Fruit fly (Drosophila melanogaster) whole organism, embryonic: ENCODE results near the gene Ts.

Source experiments
- Atf3 ChIP-seq: fragments of 200-800 bp; sonication (Bioruptor generic); optimal IDR thresholded peaks from 3 replicates; lab custom pipeline; 2016; ENCODE audit warnings: missing biosample characterization, missing genetic modification characterization
- Bgb ChIP-seq: fragments of 200-800 bp; sonication (Bioruptor generic); IDR thresholded peaks from 2 replicates; pipeline ENCODE4 v1.3.6; 2022; ENCODE audit warnings: missing biosample characterization, missing genetic modification characterization; ENCODE audit not compliant: partially characterized antibody
- Blimp-1 ChIP-seq: fragments of 200-800 bp; sonication (Bioruptor generic); optimal IDR thresholded peaks from 3 replicates; lab custom pipeline; 2018; ENCODE audit warnings: missing biosample characterization, missing genetic modification characterization, mild to moderate bottlenecking, moderate library complexity, missing genetic modification reagents
- Bteb2 ChIP-seq: fragments of 200-800 bp; sonication (Bioruptor generic); optimal IDR thresholded peaks from 2 replicates; lab custom pipeline; 2016; ENCODE audit warnings: missing biosample characterization, missing genetic modification characterization
- CG11696 ChIP-seq: fragments of 200-800 bp; sonication (Bioruptor generic); IDR thresholded peaks from 2 replicates; pipeline ENCODE4 v1.3.6; 2022; ENCODE audit warnings: missing biosample characterization, missing genetic modification characterization
- CG14710 ChIP-seq: fragments of 200-800 bp; sonication (Bioruptor generic); optimal IDR thresholded peaks from 3 replicates; lab custom pipeline; 2019; ENCODE audit warnings: missing biosample characterization, mild to moderate bottlenecking, missing genetic modification characterization, moderate library complexity
- CG1529 ChIP-seq: fragments of 200-800 bp; sonication (Bioruptor generic); optimal IDR thresholded peaks from 3 replicates; lab custom pipeline; 2018; ENCODE audit warnings: missing biosample characterization, missing genetic modification characterization
- CG15479 ChIP-seq: fragments of 200-800 bp; sonication (Bioruptor generic); optimal IDR thresholded peaks from 3 replicates; lab custom pipeline; 2019; ENCODE audit warnings: missing biosample characterization, mild to moderate bottlenecking, missing genetic modification characterization, moderate library complexity
- CG1647 ChIP-seq: fragments of 200-800 bp; sonication (Bioruptor generic); optimal IDR thresholded peaks from 3 replicates; lab custom pipeline; 2016; ENCODE audit warnings: missing biosample characterization, missing genetic modification characterization
- CG16815 ChIP-seq: fragments of 200-800 bp; sonication (Bioruptor generic); optimal IDR thresholded peaks from 3 replicates; lab custom pipeline; 2017; ENCODE audit warnings: missing biosample characterization, mild to moderate bottlenecking, missing genetic modification characterization
- CG1832 ChIP-seq: fragments of 200-800 bp; sonication (Bioruptor generic); optimal IDR thresholded peaks from 2 replicates; lab custom pipeline; 2017; ENCODE audit warnings: missing biosample characterization, mild to moderate bottlenecking, missing genetic modification characterization, inconsistent platforms
- CG30403 ChIP-seq: fragments of 200-800 bp; sonication (Bioruptor generic); optimal IDR thresholded peaks from 3 replicates; lab custom pipeline; 2016; ENCODE audit warnings: missing biosample characterization, missing genetic modification characterization
- CG31224 ChIP-seq: fragments of 200-800 bp; sonication (Bioruptor generic); IDR thresholded peaks from 2 replicates; pipeline ENCODE4 v1.3.6; 2022; ENCODE audit warnings: missing biosample characterization, missing genetic modification characterization
- CG34224 ChIP-seq: fragments of 200-800 bp; sonication (Bioruptor generic); IDR thresholded peaks from 3 replicates; pipeline ENCODE4 v1.3.6; 2022; ENCODE audit warnings: missing biosample characterization, missing genetic modification characterization; ENCODE audit not compliant: partially characterized antibody
- CG4424 ChIP-seq: fragments of 200-800 bp; sonication (Bioruptor generic); optimal IDR thresholded peaks from 3 replicates; lab custom pipeline; 2016; ENCODE audit warnings: missing biosample characterization, missing genetic modification characterization
- CG9215 ChIP-seq: fragments of 200-800 bp; sonication (Bioruptor generic); IDR thresholded peaks from 2 replicates; pipeline ENCODE4 v1.3.6; 2022; ENCODE audit warnings: missing biosample characterization, missing genetic modification characterization
- CG9797 ChIP-seq: fragments of 200-800 bp; sonication (Bioruptor generic); optimal IDR thresholded peaks from 3 replicates; lab custom pipeline; 2018; ENCODE audit warnings: missing biosample characterization, mild to moderate bottlenecking, missing genetic modification characterization
- Dll ChIP-seq: fragments of 200-800 bp; sonication (Bioruptor generic); IDR thresholded peaks from 4 replicates; pipeline ENCODE4 v1.3.6; 2022; ENCODE audit warnings: missing biosample characterization, missing genetic modification characterization; ENCODE audit not compliant: partially characterized antibody
- E2f2 ChIP-seq: fragments of 200-800 bp; sonication (Bioruptor generic); IDR thresholded peaks from 2 replicates; pipeline ENCODE4 v1.3.6; 2022; ENCODE audit warnings: missing biosample characterization, missing genetic modification characterization
- Eip74EF ChIP-seq, 2 experiments: fragments of 200-800 bp in 1 of 2; fragments of >200 bp in 1 of 2; sonication (Bioruptor generic) in 1 of 2; optimal IDR thresholded peaks; 2 replicates each; lab custom pipeline; 2017 to 2019; ENCODE audit warnings: missing biosample characterization in 2 of 2, missing genetic modification characterization in 2 of 2, mild to moderate bottlenecking in 1 of 2, moderate library complexity in 1 of 2
- Gug ChIP-seq: fragments of 200-800 bp; sonication (Bioruptor generic); IDR thresholded peaks from 4 replicates; pipeline ENCODE4 v1.3.6; 2022; ENCODE audit warnings: missing biosample characterization, missing genetic modification characterization
- HLHmδ ChIP-seq: fragments of 200-800 bp; sonication (Bioruptor generic); optimal IDR thresholded peaks from 2 replicates; lab custom pipeline; 2018; ENCODE audit warnings: missing biosample characterization, mild to moderate bottlenecking, missing genetic modification characterization, moderate library complexity
- Hand ChIP-seq: fragments of 200-800 bp; sonication (Bioruptor generic); optimal IDR thresholded peaks from 2 replicates; lab custom pipeline; 2017; ENCODE audit warnings: mild to moderate bottlenecking, missing biosample characterization, missing genetic modification reagents, missing genetic modification characterization
- Hmx ChIP-seq: fragments of 200-800 bp; sonication (Bioruptor generic); optimal IDR thresholded peaks from 2 replicates; lab custom pipeline; 2016; ENCODE audit warnings: missing biosample characterization, missing genetic modification characterization
- MBD-R2 ChIP-seq: fragments of 200-800 bp; sonication (Bioruptor generic); IDR thresholded peaks from 2 replicates; pipeline ENCODE4 v1.3.6; 2022; ENCODE audit warnings: missing biosample characterization, missing genetic modification characterization
- Mrtf ChIP-seq: fragments of 200-800 bp; sonication (Bioruptor generic); IDR thresholded peaks from 3 replicates; pipeline ENCODE4 v1.3.6; 2022; ENCODE audit warnings: missing biosample characterization, missing genetic modification characterization
- Nf-YA ChIP-seq: fragments of 200-800 bp; sonication (Bioruptor generic); IDR thresholded peaks from 2 replicates; pipeline ENCODE4 v1.3.6; 2022; ENCODE audit warnings: missing biosample characterization, missing genetic modification characterization
- Oli ChIP-seq: fragments of 200-800 bp; sonication (Bioruptor generic); optimal IDR thresholded peaks from 2 replicates; lab custom pipeline; 2018; ENCODE audit warnings: missing biosample characterization, mild to moderate bottlenecking, missing genetic modification characterization, moderate library complexity
- ara ChIP-seq: fragments of 200-800 bp; sonication (Bioruptor generic); IDR thresholded peaks from 2 replicates; pipeline ENCODE4 v1.3.6; 2022; ENCODE audit warnings: missing biosample characterization, missing genetic modification characterization
- chm ChIP-seq: fragments of 200-800 bp; sonication (Bioruptor generic); IDR thresholded peaks from 2 replicates; pipeline ENCODE4 v1.3.6; 2022; ENCODE audit warnings: missing biosample characterization, missing genetic modification characterization
- crp ChIP-seq, 2 experiments: fragments of 200-800 bp; sonication (Bioruptor generic); optimal IDR thresholded peaks; 2 replicates in 1 of 2; 3 replicates in 1 of 2; lab custom pipeline; 2017; ENCODE audit warnings: missing biosample characterization in 2 of 2, missing genetic modification characterization in 2 of 2, mild to moderate bottlenecking in 1 of 2, moderate library complexity in 1 of 2
- dan ChIP-seq: fragments of 200-800 bp; sonication (Bioruptor generic); IDR thresholded peaks from 2 replicates; pipeline ENCODE4 v1.3.6; 2022; ENCODE audit warnings: missing biosample characterization, missing genetic modification characterization
- esg ChIP-seq: fragments of 200-800 bp; sonication (Bioruptor generic); conservative IDR thresholded peaks from 2 replicates; pipeline ENCODE4 v1.3.6; 2022; ENCODE audit warnings: missing biosample characterization, missing genetic modification characterization
- fu2 ChIP-seq: fragments of 200-800 bp; sonication (Bioruptor generic); optimal IDR thresholded peaks from 2 replicates; lab custom pipeline; 2016; ENCODE audit warnings: missing biosample characterization, missing genetic modification characterization
- kah ChIP-seq: fragments of 200-800 bp; sonication (Bioruptor generic); optimal IDR thresholded peaks from 2 replicates; lab custom pipeline; 2018; ENCODE audit warnings: missing biosample characterization, mild to moderate bottlenecking, missing genetic modification characterization
- lilli ChIP-seq: fragments of 200-800 bp; sonication (Bioruptor generic); optimal IDR thresholded peaks from 3 replicates; lab custom pipeline; 2016; ENCODE audit warnings: missing biosample characterization, missing genetic modification characterization
- nerfin-2 ChIP-seq: fragments of 200-800 bp; sonication (Bioruptor generic); IDR thresholded peaks from 2 replicates; pipeline ENCODE4 v1.3.6; 2022; ENCODE audit warnings: missing biosample characterization, missing genetic modification characterization; ENCODE audit not compliant: partially characterized antibody
- pfk ChIP-seq: fragments of 200-800 bp; sonication (Bioruptor generic); optimal IDR thresholded peaks from 2 replicates; lab custom pipeline; 2018; ENCODE audit warnings: missing biosample characterization, mild to moderate bottlenecking, missing genetic modification characterization, moderate library complexity
- ro ChIP-seq: fragments of 200-800 bp; sonication (Bioruptor generic); IDR thresholded peaks from 2 replicates; pipeline ENCODE4 v1.3.6; 2022; ENCODE audit warnings: missing biosample characterization, missing genetic modification characterization
- seq ChIP-seq: fragments of 200-800 bp; sonication (Bioruptor generic); IDR thresholded peaks from 2 replicates; pipeline ENCODE4 v1.3.6; 2022; ENCODE audit warnings: missing biosample characterization, missing genetic modification characterization
- slbo ChIP-seq: fragments of 200-800 bp; sonication (Bioruptor generic); IDR thresholded peaks from 2 replicates; pipeline ENCODE4 v1.3.6; 2022; ENCODE audit warnings: missing biosample characterization, missing genetic modification characterization
- slp2 ChIP-seq: fragments of 200-800 bp; sonication (Bioruptor generic); optimal IDR thresholded peaks from 2 replicates; lab custom pipeline; 2016; ENCODE audit warnings: missing biosample characterization, missing genetic modification characterization
- tap ChIP-seq: fragments of 200-800 bp; optimal IDR thresholded peaks from 3 replicates; lab custom pipeline; 2019; ENCODE audit warnings: missing biosample characterization, mild to moderate bottlenecking, missing genetic modification characterization, moderate library complexity
- tna ChIP-seq: fragments of 200-800 bp; sonication (Bioruptor generic); IDR thresholded peaks from 2 replicates; pipeline ENCODE4 v1.3.6; 2022; ENCODE audit warnings: missing biosample characterization, missing genetic modification characterization; ENCODE audit not compliant: partially characterized antibody
- ttk ChIP-seq: fragments of 200-800 bp; sonication (Bioruptor generic); IDR thresholded peaks from 2 replicates; pipeline ENCODE4 v2.1.2; 2022; ENCODE audit warnings: missing biosample characterization, missing genetic modification characterization
- vvl ChIP-seq: fragments of 200-800 bp; sonication (Bioruptor generic); IDR thresholded peaks from 2 replicates; pipeline ENCODE4 v1.3.6; 2022; ENCODE audit warnings: missing biosample characterization, missing genetic modification characterization

Gene Ts

dm6 chr2L:2992664-2993174, 23.3 kb upstream of the Ts start, which contains the start of the genes okr and CG3558 (continued):
- peak; percentile 94 for TF ChIP-seq pfk (GFP tag; lab: Kevin White, UChicago)
- TF ChIP-seq Bgb (GFP tag; lab: Robert Waterston, UW), result peak; percentile 74
- peak; percentile 80 for TF ChIP-seq MBD-R2 (GFP tag; lab: Robert Waterston, UW)
- peak; percentile 19 for TF ChIP-seq CG1647 (GFP tag; lab: Kevin White, UChicago)
- TF ChIP-seq CG34224 (GFP tag; lab: Robert Waterston, UW), result peak; percentile 94
- peak; percentile 69 for TF ChIP-seq nerfin-2 (GFP tag; lab: Robert Waterston, UW)

dm6 chr2L:2987681-2988381, 18.4 kb upstream of the Ts start, which contains the start of the genes Chd1 and Bem46:
TSS of gene Chd1 (minus strand) at chr2L:2987723.
TSS of gene Bem46 (plus strand) at chr2L:2988116.
- TF ChIP-seq esg (peak; percentile 87), CG9797 (peak; percentile 83), CG1832 (GFP tag; lab: Kevin White, UChicago) (no peak), tna (no peak), vvl (GFP tag; lab: Robert Waterston, UW) (peak; percentile 84), E2f2 (GFP tag; lab: Robert Waterston, UW) (peak; percentile 41; the same call in 1 of the 2 replicates), Atf3 (GFP tag; lab: Kevin White, UChicago) (peak; percentile 61), Hand (peak; percentile 61), CG4424 (GFP tag; lab: Kevin White, UChicago) (peak; percentile 89), crp (GFP tag; optimal IDR thresholded peaks at IDR 0.05; lab: Kevin White, UChicago) (peak; percentile 64 to 92), CG14710 (tag; lab: Kevin White, UChicago) (peak; percentile 91), fu2 (peak; percentile 75), MBD-R2 (GFP tag; lab: Robert Waterston, UW) (peak; percentile 90), Dll (GFP tag; lab: Robert Waterston, UW) (0 out of 4 replicates have a peak, but pooled peaks have one; percentile 58), CG11696 (GFP tag; lab: Robert Waterston, UW) (peak; percentile 54; the same call in 1 of the 2 replicates), CG9215 (peak; percentile 88), Blimp-1 (no peak), Bteb2 (GFP tag; lab: Kevin White, UChicago) (peak; percentile 33), Oli (peak; percentile 81), ro (GFP tag; lab: Robert Waterston, UW) (peak; percentile 74), Eip74EF (GFP tag; optimal IDR thresholded peaks at IDR 0.05; lab: Kevin White, UChicago) (no peak), Nf-YA (peak; percentile 55; the same call in 1 of the 2 replicates), CG15479 (GFP tag; lab: Kevin White, UChicago) (peak; percentile 1), HLHmδ (GFP tag; lab: Kevin White, UChicago) (no peak), Mrtf (GFP tag; lab: Robert Waterston, UW) (peak; percentile 79; the same call in 2 of the 3 replicates), kah (GFP tag; lab: Kevin White, UChicago) (peak; percentile 96), Hmx (GFP tag; lab: Kevin White, UChicago) (no peak), seq (GFP tag; lab: Robert Waterston, UW) (no peak; the same call in 1 of the 2 replicates), slbo (GFP tag; lab: Robert Waterston, UW) (peak; percentile 93), Gug (GFP tag; lab: Robert Waterston, UW) (peak; percentile 85), dan (GFP tag; lab: Robert Waterston, UW) (no peak), CG16815 (GFP tag; lab: Kevin White, UChicago) (peak; percentile 90), slp2 (GFP tag; lab: Kevin White, UChicago) (peak; percentile 50), CG31224 (peak; percentile 54; the same call in 1 of the 2 replicates), CG30403 (GFP tag; lab: Kevin White, UChicago) (peak; percentile 93), ara (GFP tag; lab: Robert Waterston, UW) (peak; percentile 4; the same call in 1 of the 2 replicates), chm (peak; percentile 67), tap (no peak), CG1529 (no peak), lilli (peak; percentile 85), ttk (GFP tag; lab: Robert Waterston, UW) (peak; percentile 82)
